Worm (Caenorhabditis elegans) whole organism, L2 larva: ENCODE data around the gene srz-54.
"Not testable (repeated sequence)": the region's sequence is repeated elsewhere in the genome, so short reads cannot be mapped to it uniquely, and the experiment has no call there.

ENCODE experiments used
- F13H6.1 ChIP-seq: sonication (generic microtip); optimal IDR thresholded peaks from 2 replicates; lab custom pipeline; 2016; ENCODE audit warnings: missing genetic modification characterization, missing compliant biosample characterization
- Y55F3AM.14 ChIP-seq: fragments of 200-800 bp; sonication (Bioruptor generic); optimal IDR thresholded peaks from 2 replicates; lab custom pipeline; 2018; ENCODE audit warnings: mild to moderate bottlenecking, missing genetic modification characterization, missing compliant biosample characterization
- ZK546.5 ChIP-seq: sonication (generic microtip); optimal IDR thresholded peaks from 2 replicates; lab custom pipeline; 2017; ENCODE audit warnings: missing biosample characterization, missing genetic modification characterization
- alr-1 ChIP-seq: fragments of 150-350 bp; optimal IDR thresholded peaks from 2 replicates; lab custom pipeline; 2014; ENCODE audit warnings: missing biosample characterization, missing genetic modification characterization
- aly-2 ChIP-seq: fragments of 150-350 bp; optimal IDR thresholded peaks from 2 replicates; lab custom pipeline; 2014; ENCODE audit warnings: missing biosample characterization, missing genetic modification characterization
- ama-1 ChIP-seq: fragments of 150-350 bp; optimal IDR thresholded peaks from 2 replicates; lab custom pipeline; 2018; ENCODE audit warnings: inconsistent platforms
- blmp-1 ChIP-seq: sonication (generic microtip); optimal IDR thresholded peaks from 2 replicates; lab custom pipeline; 2017; ENCODE audit warnings: missing genetic modification characterization, mild to moderate bottlenecking, missing compliant biosample characterization, antibody characterized with exemption, moderate library complexity; ENCODE audit not compliant: insufficient read depth
- ceh-16 ChIP-seq: fragments of 150-350 bp; optimal IDR thresholded peaks from 2 replicates; lab custom pipeline; 2014; ENCODE audit warnings: missing biosample characterization, missing genetic modification characterization
- crh-2 ChIP-seq: sonication (generic microtip); optimal IDR thresholded peaks from 2 replicates; lab custom pipeline; 2017; ENCODE audit warnings: missing biosample characterization, missing genetic modification characterization
- dmd-4 ChIP-seq: sonication (generic microtip); optimal IDR thresholded peaks from 2 replicates; lab custom pipeline; 2017; ENCODE audit warnings: missing biosample characterization, missing genetic modification characterization
- elt-1 ChIP-seq: fragments of 150-350 bp; optimal IDR thresholded peaks from 2 replicates; lab custom pipeline; 2014; ENCODE audit warnings: missing biosample characterization, missing genetic modification characterization
- elt-3 ChIP-seq: sonication (generic microtip); optimal IDR thresholded peaks from 2 replicates; lab custom pipeline; 2017; ENCODE audit warnings: missing biosample characterization, missing genetic modification characterization
- gmeb-1 ChIP-seq: fragments of 150-350 bp; optimal IDR thresholded peaks from 2 replicates; lab custom pipeline; 2014; ENCODE audit warnings: missing biosample characterization, missing genetic modification characterization
- lin-13 ChIP-seq: fragments of 150-350 bp; optimal IDR thresholded peaks from 2 replicates; lab custom pipeline; 2014; ENCODE audit warnings: missing biosample characterization, missing genetic modification reagents, missing genetic modification characterization
- lin-39 ChIP-seq: fragments of 150-350 bp; optimal IDR thresholded peaks from 2 replicates; lab custom pipeline; 2014; ENCODE audit warnings: missing biosample characterization, missing genetic modification reagents, missing genetic modification characterization
- lsy-2 ChIP-seq, 2 experiments: fragments of 150-350 bp in 1 of 2; sonication (generic microtip) in 1 of 2; optimal IDR thresholded peaks; 2 replicates each; lab custom pipeline; 2014 to 2017; ENCODE audit warnings: missing biosample characterization in 2 of 2, missing genetic modification characterization in 2 of 2
- mab-5 ChIP-seq: fragments of 150-350 bp; optimal IDR thresholded peaks from 2 replicates; lab custom pipeline; 2014; ENCODE audit warnings: missing biosample characterization, missing genetic modification characterization
- nhr-10 ChIP-seq: sonication (generic microtip); optimal IDR thresholded peaks from 2 replicates; lab custom pipeline; 2017; ENCODE audit warnings: missing biosample characterization, missing genetic modification characterization
- nhr-11 ChIP-seq: fragments of 150-350 bp; optimal IDR thresholded peaks from 2 replicates; lab custom pipeline; 2014; ENCODE audit warnings: missing biosample characterization, missing genetic modification characterization
- nhr-12 ChIP-seq: fragments of 150-350 bp; optimal IDR thresholded peaks from 2 replicates; lab custom pipeline; 2014; ENCODE audit warnings: missing biosample characterization, missing genetic modification characterization
- nhr-129 ChIP-seq: fragments of 150-350 bp; optimal IDR thresholded peaks from 2 replicates; lab custom pipeline; 2014; ENCODE audit warnings: missing biosample characterization, missing genetic modification characterization
- nhr-21 ChIP-seq: fragments of 150-350 bp; optimal IDR thresholded peaks from 2 replicates; lab custom pipeline; 2014; ENCODE audit warnings: missing biosample characterization, missing genetic modification characterization
- nhr-237 ChIP-seq: fragments of 150-350 bp; optimal IDR thresholded peaks from 2 replicates; lab custom pipeline; 2014; ENCODE audit warnings: missing biosample characterization, missing genetic modification characterization
- nhr-25 ChIP-seq: fragments of 150-350 bp; sonication (generic microtip); optimal IDR thresholded peaks from 3 replicates; lab custom pipeline; 2014; ENCODE audit warnings: missing biosample characterization, missing genetic modification characterization
- nhr-6 ChIP-seq: fragments of 150-350 bp; optimal IDR thresholded peaks from 2 replicates; lab custom pipeline; 2014; ENCODE audit warnings: missing biosample characterization, missing genetic modification characterization
- nhr-77 ChIP-seq: fragments of 150-350 bp; optimal IDR thresholded peaks from 2 replicates; lab custom pipeline; 2014; ENCODE audit warnings: missing biosample characterization, missing genetic modification characterization
- peb-1 ChIP-seq: fragments of 150-350 bp; optimal IDR thresholded peaks from 2 replicates; lab custom pipeline; 2014; ENCODE audit warnings: missing biosample characterization, missing genetic modification characterization
- sem-4 ChIP-seq: fragments of 150-350 bp; optimal IDR thresholded peaks from 2 replicates; lab custom pipeline; 2014; ENCODE audit warnings: missing biosample characterization, missing genetic modification reagents, missing genetic modification characterization
- skn-1 ChIP-seq: sonication (generic microtip); optimal IDR thresholded peaks from 2 replicates; lab custom pipeline; 2017; ENCODE audit warnings: missing biosample characterization, missing genetic modification characterization
- sma-3 ChIP-seq: sonication (generic microtip); optimal IDR thresholded peaks from 2 replicates; lab custom pipeline; 2016; ENCODE audit warnings: missing genetic modification reagents, missing genetic modification characterization, missing compliant biosample characterization
- unc-39 ChIP-seq: fragments of 150-350 bp; optimal IDR thresholded peaks from 2 replicates; lab custom pipeline; 2014; ENCODE audit warnings: missing biosample characterization, missing genetic modification characterization
- unc-55 ChIP-seq: fragments of 150-350 bp; sonication (generic microtip); optimal IDR thresholded peaks from 3 replicates; lab custom pipeline; 2014; ENCODE audit warnings: missing biosample characterization, missing genetic modification reagents, missing genetic modification characterization
- unc-62 ChIP-seq: fragments of 150-350 bp; optimal IDR thresholded peaks from 2 replicates; lab custom pipeline; 2014; ENCODE audit warnings: missing biosample characterization, missing genetic modification reagents, missing genetic modification characterization
- ztf-1 ChIP-seq: fragments of 200-800 bp; sonication (Bioruptor generic); conservative IDR thresholded peaks from 2 replicates; pipeline ENCODE4 v1.3.6; 2022; ENCODE audit warnings: missing genetic modification characterization, missing compliant biosample characterization
- ztf-11 ChIP-seq: sonication (generic microtip); optimal IDR thresholded peaks from 2 replicates; lab custom pipeline; 2017; ENCODE audit warnings: missing biosample characterization, missing genetic modification characterization
- ztf-4 ChIP-seq: fragments of 150-350 bp; optimal IDR thresholded peaks from 2 replicates; lab custom pipeline; 2014; ENCODE audit warnings: missing biosample characterization, missing genetic modification characterization

The srz-54 gene

DNA sequence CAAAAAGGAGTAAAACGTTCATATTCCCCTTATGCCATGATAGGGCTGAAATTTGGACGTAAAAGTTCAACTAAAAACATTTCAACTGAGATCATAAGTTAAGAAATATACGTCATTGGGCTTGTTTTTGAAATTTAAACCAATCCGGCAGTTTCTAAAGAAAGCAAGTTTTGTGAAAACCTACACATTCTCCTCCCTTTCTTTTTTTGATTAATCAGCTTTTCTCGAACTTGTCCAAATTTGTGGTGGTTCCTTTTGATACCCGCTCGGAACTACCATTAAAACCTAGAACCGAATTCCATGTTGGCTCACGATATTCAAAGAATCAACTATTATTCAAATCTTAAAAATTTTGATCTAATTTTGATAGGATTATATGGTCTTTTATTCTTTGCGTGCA lies at the start of gene srz-54:
TSS of gene srz-54 (plus strand) at position 301 of the 400 bp plus-strand sequence.
- no peak for TF ChIP-seq crh-2 (tag; lab: Kevin White, UChicago)
- TF ChIP-seq ztf-1 (GFP tag; lab: Robert Waterston, UW) = no peak
- no peak for TF ChIP-seq gmeb-1
- no peak for TF ChIP-seq nhr-25 (tag; lab: Kevin White, UChicago)
- TF ChIP-seq elt-3 = no peak
- TF ChIP-seq skn-1 (tag; lab: Kevin White, UChicago) = no peak
- TF ChIP-seq sma-3 (GFP tag; lab: Kevin White, UChicago) = no peak
- no peak for TF ChIP-seq dmd-4 (tag; lab: Kevin White, UChicago)
- no peak for TF ChIP-seq nhr-237 (tag; lab: Kevin White, UChicago)
- no peak for TF ChIP-seq peb-1 (tag; lab: Kevin White, UChicago)
- no peak for TF ChIP-seq nhr-10 (tag; lab: Kevin White, UChicago)
- TF ChIP-seq unc-62 (GFP tag; lab: Kevin White, UChicago) = no peak

- TF ChIP-seq nhr-21; mab-5 (tag; lab: Kevin White, UChicago); Y55F3AM.14: not testable (repeated sequence)
Measured at ce11 chrV:16938731-16939130, 41.7 kb upstream of the srz-54 start, which contains the start of gene fbxa-148. Gene fbxa-148, plus strand, starts transcription at chrV:16939031.

- not testable (repeated sequence) for TF ChIP-seq nhr-25 (tag; lab: Kevin White, UChicago); lsy-2 (tag; optimal IDR thresholded peaks at IDR 0.05; lab: Kevin White, UChicago); elt-1
Measured at ce11 chrV:16948011-16948410, 32.5 kb upstream of the srz-54 start, which contains the start of gene fbxa-112. Gene fbxa-112, minus strand, starts transcription at chrV:16948111.

ce11 chrV:16949609-16950008 lies 30.9 kb upstream of the srz-54 start, which contains the start of gene fbxa-111:
Gene fbxa-111, minus strand, starts transcription at chrV:16949709.
- not testable (repeated sequence) for TF ChIP-seq ztf-11; ztf-1 (GFP tag; lab: Robert Waterston, UW); peb-1 (tag; lab: Kevin White, UChicago)

DNA sequence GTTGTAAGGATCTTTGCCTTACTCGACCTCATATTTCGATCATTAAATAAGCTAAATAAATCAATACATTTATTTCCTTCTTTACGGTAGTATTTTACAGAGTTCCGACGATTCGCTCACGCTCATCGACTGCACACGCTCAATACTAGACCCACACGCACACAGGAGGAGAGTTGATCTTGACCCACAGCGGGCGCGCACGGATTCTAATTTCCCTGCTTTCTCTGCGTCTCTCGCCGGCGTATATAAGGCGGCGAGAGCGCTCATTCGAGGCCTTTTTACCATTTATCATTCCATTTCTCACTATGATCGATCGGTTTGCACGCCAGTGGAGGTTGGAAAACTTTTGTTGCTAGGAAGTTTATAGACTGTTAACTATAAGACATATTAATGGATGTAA lies 30.4 kb upstream of the srz-54 start:
- TF ChIP-seq ZK546.5 (tag; lab: Kevin White, UChicago) = no peak
- TF ChIP-seq nhr-6 (tag; lab: Kevin White, UChicago) = no peak
- no peak for TF ChIP-seq sma-3 (GFP tag; lab: Kevin White, UChicago)
- TF ChIP-seq peb-1 (tag; lab: Kevin White, UChicago) = no peak
- TF ChIP-seq ztf-4 (tag; lab: Kevin White, UChicago) = no peak
- no peak for TF ChIP-seq unc-55 (GFP tag; lab: Kevin White, UChicago)
- TF ChIP-seq sem-4 (tag; lab: Kevin White, UChicago) = no peak
- no peak for TF ChIP-seq lin-13 (GFP tag; lab: Kevin White, UChicago)
- TF ChIP-seq ztf-1 (GFP tag; lab: Robert Waterston, UW) = no peak
- TF ChIP-seq unc-39 (tag; lab: Kevin White, UChicago) = no peak
- no peak for TF ChIP-seq blmp-1 (tag; lab: Kevin White, UChicago)
- TF ChIP-seq aly-2 (tag; lab: Kevin White, UChicago) = no peak
- no peak for TF ChIP-seq ama-1 (lab: Kevin White, UChicago)
- no peak for TF ChIP-seq ceh-16 (tag; lab: Kevin White, UChicago)
- TF ChIP-seq F13H6.1 (tag; lab: Kevin White, UChicago) = no peak
- TF ChIP-seq nhr-12 (tag; lab: Kevin White, UChicago) = no peak
- no peak for TF ChIP-seq nhr-77 (tag; lab: Kevin White, UChicago)
- no peak for TF ChIP-seq lsy-2 (tag; optimal IDR thresholded peaks at IDR 0.05; lab: Kevin White, UChicago)
- no peak for TF ChIP-seq nhr-21

- TF ChIP-seq lin-39 (tag; lab: Kevin White, UChicago) (no peak), nhr-25 (tag; lab: Kevin White, UChicago) (no peak), lsy-2 (tag; optimal IDR thresholded peaks at IDR 0.05; lab: Kevin White, UChicago) (no peak), nhr-129 (tag; lab: Kevin White, UChicago) (no peak), nhr-11 (tag; lab: Kevin White, UChicago) (no peak), blmp-1 (tag; lab: Kevin White, UChicago) (no peak), alr-1 (tag; lab: Kevin White, UChicago) (no peak), elt-1 (no peak), nhr-21 (no peak), ceh-16 (tag; lab: Kevin White, UChicago) (no peak)
Measured at ce11 chrV:16951504-16951903, 29.0 kb upstream of the srz-54 start, which contains the start of gene clec-238. Gene clec-238, plus strand, starts transcription at chrV:16951804.
